Worm (Caenorhabditis elegans): ENCODE data around the gene str-178.

- TF ChIP-seq unc-62 (GFP tag; optimal IDR thresholded peaks at IDR 0.05), result no peak
- no peak for TF ChIP-seq F52B5.7 (tag; optimal IDR thresholded peaks at IDR 0.05)
- no peak for TF ChIP-seq egl-18 (GFP tag; IDR thresholded peaks at IDR 0.05)
- no peak for TF ChIP-seq aptf-3 (GFP tag; IDR thresholded peaks at IDR 0.05)
These were observed 11.8 kb upstream of the str-178 start, which contains the start of the genes rpl-28 and mrpl-49 for ce11 chrV:12728062-12728665.

All from whole organism, young adult.